Fruit fly (Drosophila melanogaster): ENCODE measurements around the gene H15.

- TF ChIP-seq topi (GFP tag; optimal IDR thresholded peaks at IDR 0.05) (no peak), Eip93F (GFP tag; optimal IDR thresholded peaks at IDR 0.05) (no peak), OdsH (GFP tag; optimal IDR thresholded peaks at IDR 0.05) (no peak), CG11294 (GFP tag; IDR thresholded peaks at IDR 0.05) (no peak), vri (GFP tag; optimal IDR thresholded peaks at IDR 0.05) (no peak), Hr39 (GFP tag; optimal IDR thresholded peaks at IDR 0.05) (no peak), cyc (GFP tag; optimal IDR thresholded peaks at IDR 0.05) (no peak)
Measured at dm6 chr2L:5412550-5412949, 8.5 kb downstream of the H15 start.

Data from whole organism, prepupa.